Worm (Caenorhabditis elegans) whole organism, L4/young adult: ENCODE measurements around the gene nhr-95.

ENCODE experiments used
- W03F9.2 ChIP-seq: fragments of 150-350 bp; optimal IDR thresholded peaks from 2 replicates; lab custom pipeline; 2014; ENCODE audit warnings: missing biosample characterization, missing genetic modification characterization
- dao-5 ChIP-seq: sonication (generic microtip); optimal IDR thresholded peaks from 2 replicates; lab custom pipeline; 2016; ENCODE audit warnings: missing genotype, missing genetic modification characterization, moderate library complexity, missing compliant biosample characterization
- him-1 ChIP-seq: sonication (generic microtip); optimal IDR thresholded peaks from 2 replicates; lab custom pipeline; 2016; ENCODE audit warnings: missing genotype, missing genetic modification reagents, missing genetic modification characterization, missing compliant biosample characterization

nhr-95 gene

DNA sequence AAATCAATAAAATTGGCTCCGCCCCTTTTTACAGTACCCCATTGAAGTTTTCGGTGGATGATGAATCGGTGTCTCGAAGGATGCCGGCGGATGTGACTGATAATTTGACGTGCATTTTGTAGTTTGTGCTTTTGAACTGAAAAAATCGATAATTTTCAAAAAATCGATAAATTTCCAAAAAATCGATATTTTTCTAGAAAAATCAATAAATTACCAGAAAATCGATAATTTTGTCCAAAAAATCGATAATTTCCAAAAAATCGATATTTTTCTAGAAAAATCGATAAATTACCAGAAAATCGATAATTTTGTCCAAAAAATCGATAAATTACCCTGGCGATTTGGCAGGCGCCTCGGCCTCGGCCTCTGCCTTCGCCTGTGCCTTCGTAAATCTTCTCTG lies 17.1 kb upstream of the nhr-95 start:
- no peak for TF ChIP-seq him-1
- no peak for TF ChIP-seq W03F9.2 (tag; lab: Kevin White, UChicago)
- TF ChIP-seq dao-5: no peak

DNA sequence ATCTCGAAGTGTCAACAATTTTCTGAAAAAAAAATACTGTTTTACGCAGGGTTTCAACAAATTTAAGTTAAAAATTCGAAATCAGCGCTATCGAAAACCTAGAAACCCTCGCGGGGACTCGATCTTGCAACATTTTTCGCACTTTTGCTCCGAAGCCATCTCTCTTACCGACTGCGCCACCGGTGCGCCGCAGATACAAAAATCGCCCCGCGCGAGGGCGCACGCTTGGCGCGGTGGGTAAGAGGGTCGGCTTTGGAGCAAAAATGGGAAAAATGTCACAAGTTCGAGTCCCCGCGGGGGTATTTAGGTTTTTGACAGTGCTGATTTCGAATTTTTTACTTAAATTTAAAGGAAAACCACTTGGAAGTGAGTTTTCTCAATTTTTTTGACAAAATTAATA lies 8.4 kb upstream of the nhr-95 start:
- TF ChIP-seq him-1: no peak
- TF ChIP-seq dao-5: no peak
- TF ChIP-seq W03F9.2 (tag; lab: Kevin White, UChicago): no peak

DNA sequence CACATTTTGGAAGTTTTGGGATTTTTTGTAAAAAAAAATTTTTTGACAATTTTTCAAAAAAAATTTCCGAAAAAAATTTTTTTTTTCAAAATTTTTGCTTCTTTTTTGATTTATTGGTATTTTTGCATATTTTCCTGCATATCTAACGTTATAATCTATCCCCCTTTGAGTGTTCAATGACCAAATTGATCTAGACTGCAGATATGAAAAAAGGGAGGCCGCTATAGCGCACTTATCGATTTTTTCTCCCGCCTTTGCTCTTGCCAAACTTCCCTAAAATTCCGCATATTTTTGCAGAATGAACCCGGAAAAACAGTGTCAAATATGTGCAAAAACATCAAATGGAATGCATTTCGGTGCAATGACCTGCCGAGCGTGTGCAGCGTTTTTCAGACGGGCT lies 5.0 kb upstream of the nhr-95 start, which contains the start of gene nhr-145:
TSS of gene nhr-145 (plus strand) at position 298 of the 400 bp plus-strand sequence.
- TF ChIP-seq dao-5 (no peak), W03F9.2 (tag; lab: Kevin White, UChicago) (no peak), him-1 (no peak)

- no peak for TF ChIP-seq him-1
- no peak for TF ChIP-seq dao-5
- TF ChIP-seq W03F9.2 (tag; lab: Kevin White, UChicago): no peak
These were observed 1.3 kb upstream of the nhr-95 start for ce11 chrV:19083789-19084188.

DNA sequence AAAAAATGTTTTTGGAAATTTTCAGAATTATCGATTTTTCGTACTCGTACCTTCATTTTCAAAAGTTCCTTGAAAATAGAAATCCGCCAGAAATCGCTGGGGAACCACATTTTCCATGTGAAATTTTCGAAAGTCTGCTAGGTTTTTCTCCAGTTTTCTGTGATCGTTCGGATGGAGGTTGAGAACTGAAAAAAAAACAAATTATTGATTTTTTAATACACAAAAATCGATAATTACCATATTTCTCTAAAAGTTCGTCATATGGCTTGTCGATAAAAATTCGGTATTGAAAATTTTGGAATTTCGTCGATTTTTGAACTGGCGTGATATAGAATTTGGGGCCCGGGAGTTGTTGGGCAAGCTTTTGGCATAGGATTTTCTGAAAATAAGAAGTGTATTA lies 5.6 kb downstream of the nhr-95 start:
- no peak for TF ChIP-seq W03F9.2 (tag; lab: Kevin White, UChicago)
- TF ChIP-seq him-1: no peak
- no peak for TF ChIP-seq dao-5

DNA sequence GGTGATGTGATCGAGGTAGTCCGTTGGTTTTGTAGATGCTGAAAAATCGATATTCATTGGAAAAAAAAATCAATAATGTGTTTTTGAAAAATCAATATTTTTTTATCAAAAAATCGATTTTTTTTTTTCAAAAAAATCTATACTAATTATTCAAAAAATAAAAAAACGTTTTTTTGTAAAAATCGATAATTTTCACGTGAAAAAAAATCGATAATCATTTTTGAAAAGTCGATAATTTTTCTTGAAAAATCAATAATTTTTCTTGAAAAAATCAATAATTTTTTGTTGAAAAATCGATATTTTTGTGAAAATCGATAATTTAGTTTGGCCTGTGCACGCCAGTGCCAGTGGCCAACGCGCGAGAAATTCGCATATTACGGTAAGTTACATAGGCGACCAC lies 9.3 kb downstream of the nhr-95 start:
- TF ChIP-seq W03F9.2 (tag; lab: Kevin White, UChicago) (no peak), dao-5 (no peak), him-1 (no peak)

DNA sequence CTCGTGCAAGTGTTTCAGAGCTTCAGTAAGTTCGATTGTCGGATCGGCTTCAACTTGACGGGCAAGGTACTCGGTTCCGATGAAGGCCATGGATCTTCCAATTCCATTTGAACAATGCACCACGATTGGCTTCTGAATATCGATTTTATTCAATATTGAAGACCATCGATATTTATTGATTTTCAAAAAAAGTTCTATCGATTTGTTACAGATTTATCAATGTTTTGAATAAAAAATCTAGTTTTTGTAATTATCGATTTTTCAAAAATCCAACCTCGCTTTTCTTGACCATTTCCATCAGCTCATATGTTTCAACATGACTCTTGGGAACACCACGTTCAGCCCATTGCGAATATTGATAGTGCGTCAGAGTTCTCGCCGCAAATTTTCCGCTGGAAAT lies 13.6 kb downstream of the nhr-95 start:
- TF ChIP-seq W03F9.2 (tag; lab: Kevin White, UChicago) (no peak), him-1 (no peak), dao-5 (no peak)

ce11 chrV:19063326-19063725 lies 19.1 kb downstream of the nhr-95 start:
- no peak for TF ChIP-seq dao-5
- TF ChIP-seq him-1: no peak
- TF ChIP-seq W03F9.2 (tag; lab: Kevin White, UChicago): no peak

DNA sequence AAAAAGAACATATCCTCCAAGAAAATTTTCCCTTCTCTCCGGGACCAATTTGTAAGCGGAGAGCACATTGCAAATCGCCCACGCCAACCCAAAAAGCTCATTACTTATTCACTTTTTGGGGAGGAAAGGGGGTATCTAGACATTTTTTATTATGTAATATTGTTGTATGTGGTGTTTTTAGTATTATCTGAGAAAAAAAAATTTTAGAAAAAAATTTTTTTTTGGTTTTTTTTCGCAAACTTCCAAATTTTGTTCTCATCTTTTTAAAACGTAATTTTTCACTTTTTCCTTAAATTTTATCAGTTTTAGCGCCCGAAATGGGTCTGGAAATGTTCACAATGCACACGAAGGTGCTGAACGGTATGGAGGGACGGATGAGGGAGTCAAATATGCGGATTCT lies 22.6 kb downstream of the nhr-95 start, which contains the start of gene twk-46:
TSS of gene twk-46 (plus strand) at position 301 of the 400 bp plus-strand sequence.
- TF ChIP-seq him-1 (no peak), dao-5 (no peak), W03F9.2 (tag; lab: Kevin White, UChicago) (no peak)

DNA sequence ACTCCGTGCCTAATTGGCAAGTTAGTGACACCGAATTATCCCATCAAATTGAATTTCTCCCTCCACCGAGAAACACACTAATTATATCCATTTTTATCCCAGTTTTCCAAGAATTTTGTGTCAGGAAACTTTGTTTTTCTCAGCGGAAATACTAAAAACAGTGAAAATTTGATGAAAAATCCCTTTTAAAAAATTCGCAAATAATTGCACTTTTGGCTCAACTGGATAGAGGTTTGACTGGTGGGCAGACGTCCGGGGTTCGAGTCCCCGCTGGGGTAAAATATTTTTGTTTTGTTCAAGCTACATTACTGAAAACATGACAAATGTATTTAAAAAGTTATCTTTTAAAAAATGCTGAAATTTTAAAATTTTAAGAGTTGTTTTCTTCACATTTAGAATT lies 24.4 kb downstream of the nhr-95 start:
- TF ChIP-seq dao-5 (no peak), W03F9.2 (tag; lab: Kevin White, UChicago) (no peak), him-1 (no peak)

DNA sequence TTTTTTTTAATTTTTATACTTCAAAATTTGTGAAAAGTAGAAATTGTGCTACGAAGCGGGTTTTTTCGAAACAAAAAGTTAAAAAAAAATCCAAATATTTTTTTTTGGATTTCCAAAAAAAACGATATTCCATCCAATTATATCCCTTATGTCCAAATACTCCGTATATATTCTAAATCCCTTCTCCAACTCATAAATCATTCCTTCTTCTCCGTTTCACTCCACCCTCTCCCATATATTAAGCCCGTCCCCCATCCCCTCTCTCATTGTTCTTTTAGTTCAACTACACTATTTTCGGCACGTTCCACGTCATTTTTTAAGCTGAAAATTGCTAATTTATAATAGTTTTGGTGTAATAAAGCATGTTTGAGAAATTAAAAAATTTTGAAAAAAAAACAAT lies 24.8 kb downstream of the nhr-95 start:
- no peak for TF ChIP-seq him-1
- TF ChIP-seq W03F9.2 (tag; lab: Kevin White, UChicago): no peak
- no peak for TF ChIP-seq dao-5

- no peak for TF ChIP-seq dao-5
- TF ChIP-seq him-1: no peak
- no peak for TF ChIP-seq W03F9.2 (tag; lab: Kevin White, UChicago)
These were observed 29.2 kb downstream of the nhr-95 start for ce11 chrV:19053281-19053680.

DNA sequence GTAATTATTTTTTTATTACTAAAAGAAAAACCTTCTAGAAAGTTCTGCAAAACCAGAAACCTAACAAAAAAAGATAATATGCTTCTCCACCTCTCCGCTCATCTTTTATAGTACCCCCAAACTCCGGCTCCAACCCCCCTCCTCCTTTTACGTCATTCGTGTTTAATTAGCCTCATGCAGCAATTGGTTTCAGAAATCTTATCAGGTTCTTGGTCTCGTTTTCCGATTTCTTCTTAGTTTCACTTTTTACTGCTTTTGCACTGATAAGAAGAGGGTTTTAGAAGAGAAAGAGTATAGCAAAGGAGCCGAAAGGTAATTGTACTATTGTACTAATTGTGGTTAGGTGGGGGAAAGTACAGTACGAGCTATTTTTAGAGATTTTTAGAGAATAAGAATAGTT lies 31.0 kb downstream of the nhr-95 start:
- TF ChIP-seq dao-5 (no peak), W03F9.2 (tag; lab: Kevin White, UChicago) (no peak), him-1 (no peak)

ce11 chrV:19050888-19051287 lies 31.6 kb downstream of the nhr-95 start:
- TF ChIP-seq dao-5 (no peak), him-1 (no peak), W03F9.2 (tag; lab: Kevin White, UChicago) (no peak)

DNA sequence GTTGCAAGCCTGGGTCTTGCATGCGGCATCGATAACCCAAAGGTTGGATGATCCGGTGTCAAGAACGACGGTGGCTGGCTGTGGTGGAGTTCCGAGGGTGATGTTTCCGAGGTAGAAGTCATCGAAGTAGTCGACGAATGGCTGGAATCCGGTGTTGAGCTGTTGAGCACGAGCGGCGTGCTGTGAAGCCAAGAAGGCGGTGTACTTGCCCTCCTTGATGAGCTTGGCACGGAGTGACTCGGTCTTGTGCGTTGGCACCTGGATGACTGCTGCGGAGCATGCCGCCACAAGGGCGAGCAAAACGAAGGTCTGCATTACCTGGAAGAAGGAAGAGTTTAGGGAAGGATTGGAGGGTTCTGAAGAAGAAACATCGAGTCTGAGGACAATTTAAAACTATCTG lies 32.0 kb downstream of the nhr-95 start, which contains the start of gene asp-1:
TSS of gene asp-1 (minus strand) at position 315 of the 400 bp plus-strand sequence.
- TF ChIP-seq W03F9.2 (tag; lab: Kevin White, UChicago) (no peak), him-1 (no peak), dao-5 (no peak)
